Fruit fly (Drosophila melanogaster) whole organism, embryonic: Measurements from ENCODE around the gene solo.

Experiments
- Bgb ChIP-seq: fragments of 200-800 bp; sonication (Bioruptor generic); IDR thresholded peaks from 2 replicates; pipeline ENCODE4 v1.3.6; 2022; ENCODE audit warnings: missing biosample characterization, missing genetic modification characterization; ENCODE audit not compliant: partially characterized antibody
- CG11695 ChIP-seq: fragments of 200-800 bp; sonication (Bioruptor generic); IDR thresholded peaks from 3 replicates; pipeline ENCODE4 v1.3.6; 2022; ENCODE audit warnings: missing biosample characterization, missing genetic modification characterization
- CG11696 ChIP-seq: fragments of 200-800 bp; sonication (Bioruptor generic); IDR thresholded peaks from 2 replicates; pipeline ENCODE4 v1.3.6; 2022; ENCODE audit warnings: missing biosample characterization, missing genetic modification characterization
- CG12071 ChIP-seq: fragments of 200-800 bp; sonication (Bioruptor generic); optimal IDR thresholded peaks from 3 replicates; lab custom pipeline; 2018; ENCODE audit warnings: missing biosample characterization, mild to moderate bottlenecking, missing genetic modification characterization
- CG15011 ChIP-seq: fragments of 200-800 bp; sonication (Bioruptor generic); optimal IDR thresholded peaks from 3 replicates; lab custom pipeline; 2018; ENCODE audit warnings: missing biosample characterization, mild to moderate bottlenecking, missing genetic modification characterization
- CG15479 ChIP-seq: fragments of 200-800 bp; sonication (Bioruptor generic); optimal IDR thresholded peaks from 3 replicates; lab custom pipeline; 2019; ENCODE audit warnings: missing biosample characterization, mild to moderate bottlenecking, missing genetic modification characterization, moderate library complexity
- CG1603 ChIP-seq: fragments of 200-800 bp; sonication (Bioruptor generic); optimal IDR thresholded peaks from 2 replicates; lab custom pipeline; 2019; ENCODE audit warnings: missing biosample characterization, mild to moderate bottlenecking, missing genetic modification characterization, moderate library complexity
- CG17361 ChIP-seq: fragments of 200-800 bp; sonication (Bioruptor generic); IDR thresholded peaks from 3 replicates; pipeline ENCODE4 v1.3.6; 2022; ENCODE audit warnings: missing biosample characterization, missing genetic modification characterization
- CG18764 ChIP-seq: fragments of 200-800 bp; sonication (Bioruptor generic); optimal IDR thresholded peaks from 3 replicates; lab custom pipeline; 2016; ENCODE audit warnings: missing biosample characterization, missing genetic modification characterization
- CG2129 ChIP-seq: fragments of 200-800 bp; sonication (Bioruptor generic); IDR thresholded peaks from 2 replicates; pipeline ENCODE4 v1.3.6; 2022; ENCODE audit warnings: missing biosample characterization, missing genetic modification characterization; ENCODE audit not compliant: partially characterized antibody
- CG3163 ChIP-seq: fragments of 200-800 bp; sonication (Bioruptor generic); optimal IDR thresholded peaks from 3 replicates; lab custom pipeline; 2016; ENCODE audit warnings: missing biosample characterization, missing genetic modification characterization
- CG33213 ChIP-seq: fragments of 200-800 bp; sonication (Bioruptor generic); optimal IDR thresholded peaks from 3 replicates; lab custom pipeline; 2016; ENCODE audit warnings: missing biosample characterization, missing genetic modification characterization
- CG4617 ChIP-seq: fragments of 200-800 bp; sonication (Bioruptor generic); optimal IDR thresholded peaks from 3 replicates; lab custom pipeline; 2016; ENCODE audit warnings: missing biosample characterization, missing genetic modification characterization, borderline replicate concordance
- CG4854 ChIP-seq: fragments of 200-800 bp; sonication (Bioruptor generic); optimal IDR thresholded peaks from 2 replicates; lab custom pipeline; 2016; ENCODE audit warnings: missing biosample characterization, missing genetic modification characterization, inconsistent platforms
- CG5180 ChIP-seq: fragments of 200-800 bp; sonication (Bioruptor generic); optimal IDR thresholded peaks from 3 replicates; lab custom pipeline; 2017; ENCODE audit warnings: missing biosample characterization, missing genetic modification characterization, mild to moderate bottlenecking, moderate library complexity, missing genetic modification reagents
- CG5245 ChIP-seq: fragments of 200-800 bp; sonication (Bioruptor generic); optimal IDR thresholded peaks from 3 replicates; lab custom pipeline; 2016; ENCODE audit warnings: missing biosample characterization, missing genetic modification characterization
- CG6254 ChIP-seq: fragments of 200-800 bp; sonication (Bioruptor generic); optimal IDR thresholded peaks from 3 replicates; lab custom pipeline; 2017; ENCODE audit warnings: mild to moderate bottlenecking, missing biosample characterization, missing genetic modification reagents, missing genetic modification characterization
- CG8290 ChIP-seq, 3 experiments: fragments of 200-800 bp; sonication (Bioruptor generic); optimal IDR thresholded peaks; 2 replicates each; lab custom pipeline; 2016 to 2019; ENCODE audit warnings: missing biosample characterization in 3 of 3, missing genetic modification characterization in 3 of 3, mild to moderate bottlenecking in 2 of 3, moderate library complexity in 1 of 3
- CG9727 ChIP-seq: fragments of 200-800 bp; sonication (Bioruptor generic); optimal IDR thresholded peaks from 3 replicates; lab custom pipeline; 2017; ENCODE audit warnings: missing biosample characterization, mild to moderate bottlenecking, missing genetic modification characterization
- CkIIα-i1 ChIP-seq: fragments of 200-800 bp; sonication (Bioruptor generic); IDR thresholded peaks from 2 replicates; pipeline ENCODE4 v1.3.6; 2022; ENCODE audit warnings: missing biosample characterization, missing genetic modification characterization
- CoRest ChIP-seq: fragments of 200-800 bp; sonication (Bioruptor generic); optimal IDR thresholded peaks from 3 replicates; lab custom pipeline; 2018; ENCODE audit warnings: missing biosample characterization, mild to moderate bottlenecking, missing genetic modification characterization, moderate library complexity
- Fer2 ChIP-seq: fragments of 200-800 bp; sonication (Bioruptor generic); optimal IDR thresholded peaks from 2 replicates; lab custom pipeline; 2018; ENCODE audit warnings: missing biosample characterization, mild to moderate bottlenecking, missing genetic modification characterization, moderate library complexity
- HLH4C ChIP-seq: fragments of 200-800 bp; sonication (Bioruptor generic); IDR thresholded peaks from 3 replicates; pipeline ENCODE4 v1.3.6; 2022; ENCODE audit warnings: missing biosample characterization, missing genetic modification characterization; ENCODE audit not compliant: partially characterized antibody
- Hr39 ChIP-seq: fragments of >200 bp; optimal IDR thresholded peaks from 2 replicates; lab custom pipeline; 2017
- Kr ChIP-seq: fragments of 200-800 bp; sonication (Bioruptor generic); optimal IDR thresholded peaks from 2 replicates; lab custom pipeline; 2017; ENCODE audit warnings: missing biosample characterization, mild to moderate bottlenecking, missing genetic modification characterization
- NfI ChIP-seq: fragments of 200-800 bp; sonication (Bioruptor generic); optimal IDR thresholded peaks from 3 replicates; lab custom pipeline; 2018; ENCODE audit warnings: missing biosample characterization, mild to moderate bottlenecking, missing genetic modification characterization, moderate library complexity
- Ssrp ChIP-seq: fragments of 200-800 bp; sonication (Bioruptor generic); optimal IDR thresholded peaks from 2 replicates; lab custom pipeline; 2018; ENCODE audit warnings: missing biosample characterization, mild to moderate bottlenecking, missing genetic modification characterization, moderate library complexity
- az2 ChIP-seq: fragments of 200-800 bp; sonication (Bioruptor generic); optimal IDR thresholded peaks from 3 replicates; lab custom pipeline; 2016; ENCODE audit warnings: missing biosample characterization, missing genetic modification characterization
- bowl ChIP-seq: fragments of 200-800 bp; sonication (Bioruptor generic); IDR thresholded peaks from 2 replicates; pipeline ENCODE4 v1.3.6; 2022; ENCODE audit warnings: missing biosample characterization, missing genetic modification characterization
- cas ChIP-seq: fragments of 200-800 bp; sonication (Bioruptor generic); IDR thresholded peaks from 2 replicates; pipeline ENCODE4 v1.3.6; 2022; ENCODE audit warnings: missing biosample characterization, missing genetic modification characterization
- disco-r ChIP-seq: fragments of 200-800 bp; sonication (Bioruptor generic); optimal IDR thresholded peaks from 2 replicates; lab custom pipeline; 2016; ENCODE audit warnings: missing biosample characterization, missing genetic modification characterization
- dmrt11E ChIP-seq: fragments of 200-800 bp; sonication (Bioruptor generic); optimal IDR thresholded peaks from 3 replicates; lab custom pipeline; 2018; ENCODE audit warnings: missing biosample characterization, mild to moderate bottlenecking, missing genetic modification characterization, moderate library complexity
- eyg ChIP-seq: fragments of 200-800 bp; sonication (Bioruptor generic); optimal IDR thresholded peaks from 3 replicates; lab custom pipeline; 2016; ENCODE audit warnings: missing biosample characterization, missing genetic modification characterization
- fd96Cb ChIP-seq: fragments of 200-800 bp; sonication (Bioruptor generic); optimal IDR thresholded peaks from 2 replicates; lab custom pipeline; 2018; ENCODE audit warnings: missing biosample characterization, mild to moderate bottlenecking, missing genetic modification characterization, moderate library complexity
- gsb-n ChIP-seq: fragments of 200-800 bp; sonication (Bioruptor generic); optimal IDR thresholded peaks from 3 replicates; lab custom pipeline; 2018; ENCODE audit warnings: missing biosample characterization, mild to moderate bottlenecking, missing genetic modification characterization
- insv ChIP-seq, 2 experiments: fragments of 200-800 bp; sonication (Bioruptor generic); optimal IDR thresholded peaks; 3 replicates each; lab custom pipeline; 2016 to 2018; ENCODE audit warnings: missing biosample characterization in 2 of 2, missing genetic modification characterization in 2 of 2
- luna ChIP-seq: fragments of 200-800 bp; sonication (Bioruptor generic); optimal IDR thresholded peaks from 2 replicates; lab custom pipeline; 2016; ENCODE audit warnings: missing biosample characterization, missing genetic modification characterization
- mirr ChIP-seq: fragments of 200-800 bp; sonication (Bioruptor generic); optimal IDR thresholded peaks from 3 replicates; lab custom pipeline; 2018; ENCODE audit warnings: missing biosample characterization, mild to moderate bottlenecking, missing genetic modification characterization
- odd ChIP-seq: fragments of 200-800 bp; sonication (Bioruptor generic); optimal IDR thresholded peaks from 2 replicates; lab custom pipeline; 2017; ENCODE audit warnings: missing biosample characterization, mild to moderate bottlenecking, missing genetic modification characterization
- pan ChIP-seq, 4 experiments: fragments of >200 bp in 3 of 4; fragments of 200-800 bp in 1 of 4; sonication (Bioruptor generic) in 1 of 4; optimal IDR thresholded peaks in 3 of 4; IDR thresholded peaks in 1 of 4; 2 replicates each; pipeline versions ENCODE4 v1.3.6 to Lab custom; 2017 to 2022; ENCODE audit warnings: missing biosample characterization in 2 of 4, missing genetic modification characterization in 2 of 4, mixed read lengths in 1 of 4
- pho ChIP-seq: fragments of 200-800 bp; sonication (Bioruptor generic); optimal IDR thresholded peaks from 2 replicates; lab custom pipeline; 2016; ENCODE audit warnings: missing biosample characterization, missing genetic modification characterization
- pita ChIP-seq: fragments of 200-800 bp; sonication (Bioruptor generic); optimal IDR thresholded peaks from 2 replicates; lab custom pipeline; 2017; ENCODE audit warnings: missing biosample characterization, mild to moderate bottlenecking, missing genetic modification characterization
- run ChIP-seq: fragments of 200-800 bp; sonication (Bioruptor generic); optimal IDR thresholded peaks from 3 replicates; lab custom pipeline; 2018; ENCODE audit warnings: missing biosample characterization, mild to moderate bottlenecking, missing genetic modification characterization
- sob ChIP-seq: fragments of 200-800 bp; sonication (Bioruptor generic); IDR thresholded peaks from 2 replicates; pipeline ENCODE4 v1.3.6; 2022; ENCODE audit warnings: missing biosample characterization, missing genetic modification characterization
- toy ChIP-seq: fragments of 200-800 bp; sonication (Bioruptor generic); IDR thresholded peaks from 2 replicates; pipeline ENCODE4 v1.3.6; 2022; ENCODE audit warnings: missing biosample characterization, missing genetic modification characterization
- vvl ChIP-seq: fragments of 200-800 bp; sonication (Bioruptor generic); IDR thresholded peaks from 2 replicates; pipeline ENCODE4 v1.3.6; 2022; ENCODE audit warnings: missing biosample characterization, missing genetic modification characterization
- zf30C ChIP-seq: fragments of 200-800 bp; sonication (Bioruptor generic); optimal IDR thresholded peaks from 3 replicates; lab custom pipeline; 2018; ENCODE audit warnings: missing biosample characterization, mild to moderate bottlenecking, missing genetic modification characterization

solo gene

dm6 chr2L:15056359-15057220 lies 4.9 kb upstream of the solo start (continued):
- TF ChIP-seq CG11695: peak; percentile 84
- peak; percentile 11 for TF ChIP-seq CG12071
- no peak for TF ChIP-seq bowl (GFP tag; lab: Robert Waterston, UW)
- TF ChIP-seq pan (optimal IDR thresholded peaks at IDR 0.05; lab: Kevin White, UChicago): no peak
- peak in 1 of 2 experiments; percentile 78 for TF ChIP-seq pan (GFP tag; optimal IDR thresholded peaks at IDR 0.05 in 1 of 2, IDR thresholded peaks at IDR 0.05 in 1 of 2)
- no peak for TF ChIP-seq CG1603 (tag; lab: Kevin White, UChicago)
- no peak for TF ChIP-seq CkIIα-i1
- TF ChIP-seq CG8290 (GFP tag; optimal IDR thresholded peaks at IDR 0.05; lab: Kevin White, UChicago): peak; percentile 82
- TF ChIP-seq CG8290 (tag; optimal IDR thresholded peaks at IDR 0.05; lab: Kevin White, UChicago): no peak
- no peak for TF ChIP-seq disco-r (GFP tag; lab: Kevin White, UChicago)
- peak; percentile 87 for TF ChIP-seq dmrt11E (tag; lab: Kevin White, UChicago)
- no peak for TF ChIP-seq eyg (GFP tag; lab: Kevin White, UChicago)
- no peak for TF ChIP-seq mirr
- no peak for TF ChIP-seq HLH4C (GFP tag; lab: Robert Waterston, UW)
- no peak for TF ChIP-seq CG11696 (GFP tag; lab: Robert Waterston, UW)
- TF ChIP-seq Hr39 (lab: Kevin White, UChicago): no peak
- peak; percentile 71 for TF ChIP-seq Ssrp (tag; lab: Kevin White, UChicago)
- peak; percentile 67 for TF ChIP-seq odd (GFP tag; lab: Kevin White, UChicago)
- no peak for TF ChIP-seq CG2129 (GFP tag; lab: Robert Waterston, UW)
- TF ChIP-seq Fer2 (tag; lab: Kevin White, UChicago): peak; percentile 14
- TF ChIP-seq insv (GFP tag; optimal IDR thresholded peaks at IDR 0.05; lab: Kevin White, UChicago): no peak
- peak; percentile 34 for TF ChIP-seq NfI
- TF ChIP-seq cas (GFP tag; lab: Robert Waterston, UW): no peak
- peak; percentile 46; the same call in 1 of the 2 replicates for TF ChIP-seq sob (GFP tag; lab: Robert Waterston, UW)
- TF ChIP-seq CG4854: no peak
- TF ChIP-seq fd96Cb (tag; lab: Kevin White, UChicago): peak; percentile 86
- TF ChIP-seq CG5180 (GFP tag; lab: Kevin White, UChicago): peak; percentile 67
- peak; percentile 13 for TF ChIP-seq CG4617
- TF ChIP-seq CG17361: peak; percentile 95
- TF ChIP-seq pita (GFP tag; lab: Kevin White, UChicago): no peak
- TF ChIP-seq CG18764 (GFP tag; lab: Kevin White, UChicago): peak; percentile 44
- TF ChIP-seq CG5245 (GFP tag; lab: Kevin White, UChicago): peak; percentile 75
- peak; percentile 25 for TF ChIP-seq pho (GFP tag; lab: Kevin White, UChicago)
- 0 out of 2 replicates have a peak, but pooled peaks have one; percentile 14 for TF ChIP-seq Bgb (GFP tag; lab: Robert Waterston, UW)
- no peak for TF ChIP-seq Kr (GFP tag; lab: Kevin White, UChicago)
- peak; percentile 75 for TF ChIP-seq az2 (GFP tag; lab: Kevin White, UChicago)
- peak; percentile 39; the same call in 1 of the 2 replicates for TF ChIP-seq toy
- TF ChIP-seq luna (GFP tag; lab: Kevin White, UChicago): no peak
- peak; percentile 88 for TF ChIP-seq vvl (GFP tag; lab: Robert Waterston, UW)
- no peak for TF ChIP-seq CG33213 (GFP tag; lab: Kevin White, UChicago)
- TF ChIP-seq run (tag; lab: Kevin White, UChicago): peak; percentile 36
- peak; percentile 35 for TF ChIP-seq CG15479 (GFP tag; lab: Kevin White, UChicago)
- TF ChIP-seq CG9727: peak; percentile 95
- TF ChIP-seq gsb-n (tag; lab: Kevin White, UChicago): peak; percentile 78
- TF ChIP-seq CoRest (tag; lab: Kevin White, UChicago): peak; percentile 80
- TF ChIP-seq CG15011 (GFP tag; lab: Kevin White, UChicago): peak; percentile 57
- no peak for TF ChIP-seq CG3163 (GFP tag; lab: Kevin White, UChicago)
- peak; percentile 75 for TF ChIP-seq zf30C (GFP tag; lab: Kevin White, UChicago)
- TF ChIP-seq CG6254 (GFP tag; lab: Kevin White, UChicago): peak; percentile 64
